Fruit fly (Drosophila melanogaster) Kc167 (cell line): Measurements from ENCODE around the gene DCX-EMAP.

Source experiments
- Myc ChIP-seq: fragments of >200 bp; optimal IDR thresholded peaks from 2 replicates; lab custom pipeline; 2017; ENCODE audit warnings: missing external identifiers
- psq ChIP-seq: fragments of >200 bp; optimal IDR thresholded peaks from 2 replicates; lab custom pipeline; 2017; ENCODE audit warnings: missing external identifiers
- ttk ChIP-seq: sonication (Bioruptor generic); optimal IDR thresholded peaks from 2 replicates; lab custom pipeline; 2017; ENCODE audit warnings: missing external identifiers

DNA sequence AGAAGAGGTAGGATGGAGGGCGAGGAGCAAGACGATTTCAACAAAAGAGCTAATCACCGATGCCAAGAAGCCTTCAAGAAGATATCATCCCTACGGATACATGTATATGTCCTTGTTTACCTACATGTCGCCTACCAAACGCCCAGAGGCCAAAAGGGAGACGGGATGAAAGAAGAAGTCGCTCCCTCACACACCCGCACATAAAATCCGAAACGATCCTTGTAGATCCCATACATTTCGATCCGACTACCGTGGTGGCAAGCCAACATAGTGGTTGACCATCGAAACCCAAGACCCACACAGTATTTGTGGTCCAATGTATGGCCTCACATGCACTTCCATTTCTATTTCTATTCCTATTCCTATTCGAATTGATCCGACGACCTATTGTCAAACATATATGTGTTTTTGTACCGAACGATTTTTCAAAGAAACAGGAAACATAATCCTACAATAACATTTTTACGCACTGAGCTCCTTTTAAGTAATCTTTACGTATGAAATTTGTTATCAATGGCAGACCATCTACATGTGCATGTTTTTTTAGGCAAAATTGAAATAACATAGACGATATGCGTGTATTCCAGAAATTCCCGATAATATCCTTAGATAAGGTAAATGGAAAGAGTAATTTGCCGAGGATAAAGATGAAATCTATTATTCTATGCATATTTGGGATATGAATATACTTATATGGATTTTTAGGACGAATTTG, 55.2 kb downstream of the DCX-EMAP start:
- TF ChIP-seq psq (lab: Kevin White, UChicago) = no peak
- no peak for TF ChIP-seq Myc (lab: Kevin White, UChicago)
- no peak for TF ChIP-seq ttk (lab: Kevin White, UChicago)
